Worm (Caenorhabditis elegans): ENCODE data around the gene C24D10.5.

The C24D10.5 gene

DNA sequence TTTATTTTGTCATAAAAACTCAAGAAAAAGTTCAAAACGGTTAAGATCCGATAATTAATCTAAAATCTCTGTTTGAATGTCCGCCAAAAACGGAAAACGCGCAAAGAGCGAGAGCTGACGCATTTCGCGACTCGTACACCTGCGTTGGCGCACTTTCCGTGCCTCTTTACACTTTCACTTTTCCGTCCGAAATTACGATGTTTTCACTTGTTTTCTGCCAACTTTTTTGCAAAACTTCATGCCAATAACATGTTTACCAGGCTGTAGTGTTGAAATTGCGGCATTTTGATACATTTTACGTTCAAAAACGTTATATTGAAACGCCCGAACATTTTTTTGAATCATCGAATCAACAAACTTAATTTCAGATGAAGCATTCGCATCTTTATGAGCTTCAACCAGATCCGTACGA is 33.9 kb downstream of the C24D10.5 start, which contains the start of gene W03F8.4 (continued):
- peak; percentile 54 for TF ChIP-seq F22D6.2 (tag; optimal IDR thresholded peaks at IDR 0.05)
- peak; percentile 86 for TF ChIP-seq hmg-20 (GFP tag; IDR thresholded peaks at IDR 0.05)
- TF ChIP-seq pha-4 (tag; optimal IDR thresholded peaks at IDR 0.05), result no peak
- peak; percentile 90 for TF ChIP-seq B0336.3 (GFP tag; IDR thresholded peaks at IDR 0.05)
- peak; percentile 88 for TF ChIP-seq attf-6 (GFP tag; IDR thresholded peaks at IDR 0.05)
- peak; percentile 78 for TF ChIP-seq lsl-1 (GFP tag; optimal IDR thresholded peaks at IDR 0.05)
- TF ChIP-seq ccch-3 (GFP tag; optimal IDR thresholded peaks at IDR 0.05), result no peak
- peak; percentile 68 for TF ChIP-seq hmg-1.2 (GFP tag; IDR thresholded peaks at IDR 0.05)
- no peak for TF ChIP-seq sea-2 (GFP tag; IDR thresholded peaks at IDR 0.05)
- peak; percentile 65 for TF ChIP-seq nhr-80 (tag; optimal IDR thresholded peaks at IDR 0.05)
- TF ChIP-seq F49E8.2 (tag; optimal IDR thresholded peaks at IDR 0.05; ENCODE audit: insufficient read depth), result peak; percentile 29
- no peak for TF ChIP-seq ceh-58 (GFP tag; IDR thresholded peaks at IDR 0.05)
- peak; percentile 94 for TF ChIP-seq lin-40 (tag; optimal IDR thresholded peaks at IDR 0.05)
- TF ChIP-seq ztf-26 (tag; optimal IDR thresholded peaks at IDR 0.05), result peak; percentile 84
- peak; percentile 70 to 87 for TF ChIP-seq let-607 (tag; optimal IDR thresholded peaks at IDR 0.05)
- TF ChIP-seq egrh-3 (GFP tag; IDR thresholded peaks at IDR 0.05), result no peak
- TF ChIP-seq ztf-22 (GFP tag; optimal IDR thresholded peaks at IDR 0.05), result no peak
- peak; percentile 66 for TF ChIP-seq snpc-3.4 (tag; optimal IDR thresholded peaks at IDR 0.05)
- TF ChIP-seq egl-44 (GFP tag; IDR thresholded peaks at IDR 0.05), result no peak
- TF ChIP-seq somi-1 (GFP tag; optimal IDR thresholded peaks at IDR 0.05), result peak; percentile 55
- TF ChIP-seq ztf-28 (GFP tag; IDR thresholded peaks at IDR 0.05), result 0 out of 2 replicates have a peak, but pooled peaks have one; percentile 76
- TF ChIP-seq rcor-1 (GFP tag; IDR thresholded peaks at IDR 0.05), result peak; percentile 90
- peak; percentile 77 for TF ChIP-seq lir-1 (GFP tag; conservative IDR thresholded peaks at IDR 0.05)
- TF ChIP-seq F39B2.1 (GFP tag; IDR thresholded peaks at IDR 0.05), result 0 out of 2 replicates have a peak, but pooled peaks have one; percentile 32
- TF ChIP-seq zfh-2 (GFP tag; conservative IDR thresholded peaks at IDR 0.05), result peak; percentile 56; the same call in 1 of the 2 replicates
- no peak for TF ChIP-seq F55B11.4 (tag; optimal IDR thresholded peaks at IDR 0.05; ENCODE audit: borderline replicate concordance, insufficient read depth)
- no peak for TF ChIP-seq B0035.1 (tag; optimal IDR thresholded peaks at IDR 0.05)
- no peak for TF ChIP-seq nhr-27 (tag; optimal IDR thresholded peaks at IDR 0.05)
- TF ChIP-seq madf-10 (tag; optimal IDR thresholded peaks at IDR 0.05), result peak; percentile 51
- TF ChIP-seq F57A8.1 (GFP tag; optimal IDR thresholded peaks at IDR 0.05), result no peak
- TF ChIP-seq F37B4.10 (GFP tag; IDR thresholded peaks at IDR 0.05), result no peak
- no peak for TF ChIP-seq hlh-26 (GFP tag; conservative IDR thresholded peaks at IDR 0.05)
- TF ChIP-seq lin-35 (GFP tag; optimal IDR thresholded peaks at IDR 0.05), result peak; percentile 41 to 97 (median 82)
- 0 out of 2 replicates have a peak, but pooled peaks have one; percentile 70 for TF ChIP-seq bed-1 (GFP tag; IDR thresholded peaks at IDR 0.05)
- TF ChIP-seq F23B12.7 (tag; optimal IDR thresholded peaks at IDR 0.05; ENCODE audit: insufficient read depth), result peak; percentile 67
- peak; percentile 76 for TF ChIP-seq snpc-1.1 (tag; optimal IDR thresholded peaks at IDR 0.05; ENCODE audit: insufficient read depth)
- TF ChIP-seq lag-1 (GFP tag; IDR thresholded peaks at IDR 0.05), result no peak
- peak; percentile 45 for TF ChIP-seq madf-8 (GFP tag; conservative IDR thresholded peaks at IDR 0.05)
- no peak for TF ChIP-seq ztf-3 (GFP tag; optimal IDR thresholded peaks at IDR 0.05)
- no peak for TF ChIP-seq F10E7.11 (tag; optimal IDR thresholded peaks at IDR 0.05)
- peak; percentile 98 for TF ChIP-seq ztf-18 (tag; optimal IDR thresholded peaks at IDR 0.05)
- TF ChIP-seq him-1 (tag; optimal IDR thresholded peaks at IDR 0.05), result peak; percentile 53
- TF ChIP-seq snpc-4 (GFP tag; optimal IDR thresholded peaks at IDR 0.05), result peak; percentile 88
- TF ChIP-seq snpc-4 (tag; optimal IDR thresholded peaks at IDR 0.05), result peak; percentile 82 to 95 (median 94)
- peak; percentile 44 for TF ChIP-seq K12H6.12 (tag; optimal IDR thresholded peaks at IDR 0.05)
- no peak for TF ChIP-seq ceh-40 (GFP tag; IDR thresholded peaks at IDR 0.05)
- TF ChIP-seq unc-62 (GFP tag; optimal IDR thresholded peaks at IDR 0.05), result no peak
- no peak for TF ChIP-seq nhr-179 (tag; optimal IDR thresholded peaks at IDR 0.05)
